Fruit fly (Drosophila melanogaster): ENCODE measurements around the gene emei.
A peak's percentile ranks its signal among the peaks of the same experiment; 100 is the strongest.
"Not testable (repeated sequence)": the region's sequence is repeated elsewhere in the genome, so short reads cannot be mapped to it uniquely, and the experiment has no call there.

The emei gene

DNA sequence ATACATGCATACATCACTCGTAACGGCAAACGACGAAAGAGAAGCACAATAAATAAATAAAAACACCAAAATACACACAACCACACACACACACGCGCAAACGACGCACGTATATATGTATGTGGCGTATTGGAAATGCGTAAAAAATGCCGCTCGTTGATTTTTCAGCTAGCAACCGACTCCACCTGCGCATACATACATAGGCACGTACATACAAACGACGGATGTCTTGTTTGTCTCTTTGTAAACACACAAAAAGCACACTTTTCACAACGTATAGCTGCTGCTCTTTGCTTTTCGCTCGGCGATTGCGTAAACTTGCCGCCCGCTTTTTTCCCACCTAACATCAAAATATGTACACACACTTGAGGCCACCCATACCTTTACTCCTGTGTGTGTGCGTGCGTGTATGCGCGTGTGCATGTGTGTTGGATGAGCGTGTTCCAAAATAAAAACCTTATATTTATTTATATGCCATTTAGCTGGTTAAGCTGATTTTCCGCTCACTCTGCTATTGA lies 10.5 kb downstream of the emei start:
- peak; percentile 8 for TF ChIP-seq noc (tag; optimal IDR thresholded peaks at IDR 0.05)

DNA sequence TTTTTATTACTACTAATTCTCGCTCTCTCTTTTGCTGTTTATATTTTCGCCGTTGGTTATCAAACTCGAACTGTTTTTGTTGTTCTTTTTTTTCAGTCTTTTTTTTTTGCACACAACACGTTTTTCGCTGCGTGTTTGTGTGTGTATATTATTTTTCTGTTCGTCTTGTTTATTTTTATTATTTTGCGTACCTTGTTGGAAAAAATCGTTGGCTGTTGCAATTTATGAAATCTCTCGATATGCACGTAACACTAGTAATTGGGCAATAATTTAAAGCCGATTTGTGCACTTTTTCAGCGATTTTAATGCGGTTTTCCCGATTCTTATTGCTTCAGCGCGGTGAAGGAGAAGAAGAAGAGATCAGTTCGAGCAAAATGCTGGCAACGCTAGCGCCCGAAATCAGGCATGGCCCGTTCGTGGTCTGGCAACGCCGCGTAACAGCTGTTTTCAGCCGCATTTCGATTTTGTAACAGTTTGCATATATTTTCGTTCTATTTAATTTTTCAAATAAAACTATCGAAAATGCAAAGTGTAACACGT lies 11.0 kb downstream of the emei start, which contains the start of the genes FoxK and mRpL2:
Gene FoxK (minus strand): TSS at position 365 of the 540 bp plus-strand sequence.
Gene mRpL2 (plus strand): TSS at position 429 of the 540 bp plus-strand sequence.
- TF ChIP-seq noc (tag; optimal IDR thresholded peaks at IDR 0.05) = peak; percentile 13

DNA sequence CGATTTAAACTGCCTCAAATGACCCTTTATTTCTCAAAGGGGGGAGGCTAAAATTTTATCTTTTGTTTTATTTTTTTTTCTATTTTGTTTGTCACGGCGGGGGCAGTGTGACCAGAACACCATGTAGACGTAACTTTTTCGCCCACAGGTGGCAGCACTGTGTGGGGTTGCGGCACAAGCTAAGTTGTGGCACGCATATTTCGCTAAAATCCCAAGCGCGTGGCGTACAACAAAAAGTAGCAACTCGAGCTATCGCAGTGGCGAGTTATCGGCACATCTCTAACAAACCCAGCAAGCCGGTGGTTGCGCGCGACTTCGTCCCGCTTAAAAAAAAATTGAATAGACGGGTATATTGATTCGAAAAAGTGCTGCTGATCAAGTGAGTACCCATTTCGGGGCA lies 13.6 kb downstream of the emei start, which contains the start of the genes Ufd1 and NaPi-III:
Gene Ufd1 (minus strand): TSS at position 129 of the 400 bp plus-strand sequence.
Gene NaPi-III (plus strand): TSS at position 261 of the 400 bp plus-strand sequence.
- TF ChIP-seq noc (tag; optimal IDR thresholded peaks at IDR 0.05) = peak; percentile 22

DNA sequence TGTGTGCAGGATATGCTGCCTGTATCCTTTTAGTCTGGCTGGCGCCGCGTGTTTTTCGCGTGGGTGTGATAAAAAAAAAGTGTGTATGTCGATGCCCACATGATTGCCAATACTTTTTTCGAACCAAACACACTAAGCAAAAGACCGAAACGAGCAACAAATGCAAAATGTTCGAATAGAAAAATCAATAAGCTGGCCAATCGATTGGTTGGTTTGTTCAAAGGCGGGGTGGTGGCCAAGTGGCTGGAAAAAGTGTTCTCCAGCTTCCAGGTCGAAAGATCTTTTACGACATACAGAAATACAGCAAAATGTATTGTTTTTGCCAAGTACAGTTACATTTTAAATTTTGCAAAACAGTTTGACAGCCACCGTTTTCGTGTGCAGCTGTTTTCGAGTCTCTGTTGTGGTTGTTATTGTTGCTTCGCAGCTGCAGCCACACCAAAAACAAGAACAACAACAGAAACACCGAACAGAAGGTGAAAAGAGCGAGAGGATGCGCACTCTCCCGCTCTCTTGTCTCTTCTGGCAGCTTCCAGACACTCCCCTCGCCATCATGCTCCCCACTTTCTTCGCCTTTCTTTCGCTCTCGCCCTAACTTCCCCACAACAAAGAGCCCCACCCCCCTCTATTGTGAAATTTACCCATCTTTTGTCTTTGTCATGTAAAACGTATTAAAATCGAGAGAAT lies 14.3 kb downstream of the emei start:
- TF ChIP-seq noc (tag; optimal IDR thresholded peaks at IDR 0.05) = no peak

DNA sequence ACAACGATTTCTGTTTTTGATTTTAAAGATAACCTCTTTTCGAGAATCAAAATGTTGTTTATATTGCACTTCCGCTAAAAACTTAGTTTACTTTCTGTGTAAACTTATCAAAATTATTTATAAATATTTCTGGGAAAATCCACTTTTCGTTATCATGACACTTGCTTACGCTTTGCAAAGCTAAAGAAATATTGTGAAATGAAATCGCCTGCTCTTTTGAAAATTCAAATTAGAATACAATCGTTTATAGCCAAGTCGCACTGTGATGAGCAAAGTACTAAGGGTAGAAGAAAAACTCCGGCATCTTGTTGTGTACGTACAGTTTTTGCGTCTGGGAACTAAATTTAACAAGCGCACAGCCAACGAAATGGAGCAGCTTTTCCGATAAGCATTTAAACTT lies 14.9 kb downstream of the emei start:
- no peak for TF ChIP-seq noc (tag; optimal IDR thresholded peaks at IDR 0.05)

DNA sequence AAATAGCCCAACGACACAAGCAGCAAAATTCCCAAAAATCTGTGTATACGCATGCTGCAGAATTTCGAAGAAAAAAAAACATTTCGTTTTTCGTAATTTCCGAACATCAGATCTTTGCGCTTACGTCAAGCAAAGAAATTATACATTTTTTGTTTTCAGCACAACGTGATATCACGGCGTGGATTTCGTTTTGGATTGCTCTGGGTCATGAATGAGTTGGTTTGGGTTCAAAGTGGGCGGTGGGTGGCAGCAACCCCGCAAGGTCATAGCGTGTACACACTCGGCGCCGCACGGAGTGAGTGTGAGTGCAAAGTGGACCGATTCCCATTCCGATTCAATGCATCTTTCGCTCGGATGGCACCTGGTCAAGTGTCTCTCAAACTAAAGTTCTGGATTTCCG lies 15.4 kb downstream of the emei start:
- TF ChIP-seq noc (tag; optimal IDR thresholded peaks at IDR 0.05) = no peak

DNA sequence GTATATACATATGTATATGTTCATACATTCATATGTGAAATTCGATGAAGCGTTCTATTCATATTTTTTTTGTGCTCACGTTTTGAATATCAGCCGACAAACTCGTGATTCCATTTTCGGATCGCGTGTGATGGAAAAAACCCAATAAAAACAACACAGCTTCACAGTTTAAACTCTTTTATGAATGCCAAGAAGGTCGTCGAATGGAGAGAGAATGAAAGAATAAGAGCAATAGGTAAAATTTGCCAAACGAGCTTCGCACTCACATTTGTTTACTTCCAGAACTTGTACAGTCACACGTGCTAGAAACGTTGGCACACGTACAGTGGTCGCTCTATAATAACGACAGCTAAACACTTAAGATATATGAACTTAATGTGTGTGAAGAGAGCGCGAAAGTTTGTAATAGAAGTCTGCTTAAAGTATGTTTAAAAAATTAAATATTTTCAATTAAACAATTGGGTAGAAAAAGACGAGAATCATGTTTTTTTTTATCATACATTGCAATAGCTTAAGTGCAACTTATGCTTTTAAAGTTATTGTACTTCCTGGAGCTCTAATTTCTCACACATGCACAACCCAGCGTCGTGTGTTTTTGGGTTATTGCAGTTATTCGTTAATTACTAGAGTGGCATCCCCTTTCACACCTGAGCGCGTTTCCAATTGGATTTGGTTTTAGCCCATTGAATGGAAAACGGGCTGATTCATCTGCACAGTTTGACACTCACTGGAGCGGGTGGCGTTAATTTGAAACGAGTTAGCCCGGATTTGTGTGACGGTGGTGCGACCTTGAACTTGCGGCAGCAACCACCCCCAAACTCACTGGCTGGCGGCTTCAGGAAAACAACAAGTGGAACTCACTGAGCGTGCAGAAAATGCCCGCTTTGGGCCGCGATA lies 16.4 kb downstream of the emei start:
- peak; percentile 49 for TF ChIP-seq noc (tag; optimal IDR thresholded peaks at IDR 0.05)

DNA sequence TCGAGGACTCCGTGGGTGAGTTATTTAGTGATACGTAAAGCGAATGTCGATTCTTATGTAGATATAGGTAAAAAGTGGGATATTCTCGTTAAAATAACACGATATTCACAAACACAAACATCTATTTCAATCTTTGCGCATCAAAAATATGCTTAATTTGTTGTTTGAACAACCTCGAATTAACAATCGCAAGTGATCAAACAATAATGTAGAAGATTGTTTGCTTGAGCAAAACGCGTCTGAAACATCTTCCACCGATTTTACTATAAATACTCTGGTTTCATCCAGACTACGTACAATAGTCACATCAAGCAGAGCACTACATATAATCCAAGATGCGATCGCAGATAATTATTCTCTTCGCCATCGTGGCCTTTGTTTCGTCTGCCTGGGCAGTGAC lies 21.0 kb downstream of the emei start, which contains the start of gene nol:
Gene nol (plus strand): TSS at position 301 of the 400 bp plus-strand sequence.
- TF ChIP-seq noc (tag; optimal IDR thresholded peaks at IDR 0.05) = no peak

DNA sequence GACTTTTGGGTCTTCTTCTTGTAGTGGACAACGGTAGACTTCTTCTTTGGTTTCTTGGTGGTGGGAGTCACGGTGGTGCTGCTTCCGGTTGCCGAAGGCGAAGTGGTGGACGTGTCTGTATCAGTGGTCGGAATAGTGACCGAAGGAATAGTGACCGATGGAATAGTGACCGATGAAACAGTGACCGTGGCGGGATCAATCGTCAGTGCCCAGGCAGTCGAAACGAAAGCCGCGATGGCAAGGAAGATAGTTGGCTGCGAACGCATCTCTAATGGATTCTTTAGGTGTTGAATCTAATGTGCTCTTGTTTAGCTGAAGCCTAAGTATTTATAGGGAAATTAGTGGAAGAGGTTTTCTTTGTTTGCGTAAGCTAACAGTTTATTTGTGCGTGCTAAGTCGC lies 22.6 kb downstream of the emei start, which contains the start of gene CG32074:
Gene CG32074 (minus strand): TSS at position 268 of the 400 bp plus-strand sequence.
- not testable (repeated sequence) for TF ChIP-seq noc (tag; optimal IDR thresholded peaks at IDR 0.05)

DNA sequence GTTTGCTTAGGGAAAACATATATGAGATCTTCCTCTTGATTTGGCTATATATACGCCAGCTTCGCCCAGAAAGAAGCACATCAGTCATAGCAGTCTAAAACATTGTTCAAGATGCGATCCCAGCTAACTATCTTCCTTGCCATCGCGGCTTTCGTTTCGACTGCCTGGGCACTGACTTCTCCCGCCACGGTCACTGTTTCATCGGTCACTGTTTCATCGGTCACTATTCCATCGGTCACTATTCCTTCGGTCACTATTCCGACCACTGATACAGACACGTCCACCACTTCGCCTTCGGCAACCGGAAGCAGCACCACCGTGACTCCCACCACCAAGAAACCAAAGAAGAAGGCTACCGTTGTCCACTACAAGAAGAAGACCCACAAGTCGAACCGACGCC lies 25.4 kb downstream of the emei start, which contains the start of gene CG14143:
Gene CG14143 (plus strand): TSS at position 102 of the 400 bp plus-strand sequence.
- not testable (repeated sequence) for TF ChIP-seq noc (tag; optimal IDR thresholded peaks at IDR 0.05)

DNA sequence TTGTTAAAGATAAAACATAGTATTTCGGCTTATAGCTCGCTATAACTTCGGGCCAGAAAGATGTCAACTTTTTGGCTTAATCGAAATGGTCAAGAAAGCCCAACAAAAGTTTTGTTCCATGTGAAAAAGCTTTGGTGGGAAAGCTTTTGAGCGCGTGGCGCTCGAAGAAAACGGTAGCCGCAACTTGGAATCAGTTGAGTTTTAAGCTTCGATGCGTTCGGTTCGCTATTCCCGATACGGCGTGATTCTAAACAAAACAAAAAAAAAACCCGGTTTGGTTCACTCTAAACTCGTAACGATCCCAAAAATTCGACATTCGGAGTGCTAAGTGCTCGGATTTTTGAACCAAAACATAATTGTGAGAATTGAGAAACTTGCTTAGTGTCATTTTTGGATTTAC lies 26.4 kb downstream of the emei start, which contains the start of gene IRSp53:
Gene IRSp53 (plus strand): TSS at position 204 of the 400 bp plus-strand sequence.
- no peak for TF ChIP-seq noc (tag; optimal IDR thresholded peaks at IDR 0.05)

DNA sequence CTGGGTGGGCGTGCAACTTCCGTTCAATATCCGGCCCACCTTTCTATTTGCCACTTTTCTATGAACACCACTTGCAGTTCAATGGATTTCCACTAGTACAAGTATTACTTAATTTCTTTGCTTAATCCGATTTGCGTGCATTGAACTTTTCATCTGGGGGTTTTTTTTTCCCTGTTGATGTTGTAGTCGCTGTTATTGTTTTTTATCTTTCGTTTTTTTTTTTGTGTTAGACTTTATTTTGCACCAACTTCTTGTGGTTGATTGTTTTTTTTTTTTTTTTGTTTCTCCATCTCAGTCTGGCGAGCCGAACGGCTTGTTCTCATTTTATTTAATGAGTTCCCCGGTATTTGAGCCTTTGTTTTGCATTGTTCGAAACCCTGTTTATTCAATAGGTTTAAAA lies 26.9 kb downstream of the emei start:
- no peak for TF ChIP-seq noc (tag; optimal IDR thresholded peaks at IDR 0.05)

DNA sequence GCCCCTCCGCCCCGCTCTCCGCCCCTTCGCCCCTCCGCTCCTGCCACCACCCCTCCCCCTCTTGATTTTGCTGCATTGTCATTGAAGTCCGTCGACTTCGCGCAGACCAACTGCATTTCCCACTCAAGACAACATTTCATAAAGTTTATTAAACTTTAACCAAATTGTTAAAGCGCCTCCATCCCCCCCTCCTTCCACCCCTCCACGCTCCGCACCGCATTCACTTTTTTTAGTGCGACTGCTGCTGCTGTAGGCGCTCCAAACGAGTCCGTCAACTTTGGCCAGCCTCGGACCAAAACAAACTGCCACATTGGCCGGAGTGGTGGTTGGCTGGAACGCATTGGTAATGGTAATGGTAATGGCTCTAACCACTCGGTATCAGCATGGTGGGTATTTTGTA lies 29.4 kb downstream of the emei start:
- no peak for TF ChIP-seq noc (tag; optimal IDR thresholded peaks at IDR 0.05)

DNA sequence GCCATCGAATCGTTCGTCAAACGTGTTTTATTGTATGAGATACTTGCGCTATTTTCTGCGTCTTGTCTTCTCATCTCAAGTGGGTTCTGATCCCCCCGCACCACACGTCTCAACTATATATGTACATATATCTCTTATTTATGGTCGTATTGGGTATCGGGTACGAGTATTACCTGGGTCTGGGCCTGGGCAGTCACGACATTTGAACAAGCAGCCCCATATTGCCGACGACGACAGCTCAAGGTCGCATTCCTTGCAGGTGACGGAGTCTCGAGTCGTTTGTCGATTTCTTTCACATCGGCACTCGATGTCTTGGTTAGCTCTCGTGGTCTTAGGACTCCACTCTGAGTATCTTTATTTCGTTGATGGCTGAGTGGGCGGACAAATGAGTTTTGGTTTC lies 35.6 kb downstream of the emei start:
- no peak for TF ChIP-seq noc (tag; optimal IDR thresholded peaks at IDR 0.05)

DNA sequence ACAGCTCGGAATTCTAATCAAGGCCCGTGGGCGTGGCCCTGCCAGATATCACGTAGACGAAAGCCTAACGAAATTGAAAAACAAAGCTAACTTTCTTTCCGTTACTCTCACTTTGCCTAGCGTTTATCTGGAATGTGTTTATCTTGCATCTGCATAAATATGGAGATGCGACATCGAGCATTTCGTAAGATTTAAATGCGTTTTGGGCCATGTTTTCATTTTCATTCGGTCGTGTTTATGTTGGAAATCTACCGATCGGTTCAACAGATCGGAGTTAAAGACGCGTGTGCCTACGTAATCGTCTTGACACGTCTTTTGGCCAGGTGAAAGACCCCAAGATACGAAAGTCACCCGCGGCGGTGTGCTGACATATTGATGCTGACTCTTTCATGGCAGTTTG lies 38.2 kb downstream of the emei start:
- no peak for TF ChIP-seq noc (tag; optimal IDR thresholded peaks at IDR 0.05)
